Fruit fly (Drosophila melanogaster): Measurements from ENCODE around the gene CG12439.

DNA sequence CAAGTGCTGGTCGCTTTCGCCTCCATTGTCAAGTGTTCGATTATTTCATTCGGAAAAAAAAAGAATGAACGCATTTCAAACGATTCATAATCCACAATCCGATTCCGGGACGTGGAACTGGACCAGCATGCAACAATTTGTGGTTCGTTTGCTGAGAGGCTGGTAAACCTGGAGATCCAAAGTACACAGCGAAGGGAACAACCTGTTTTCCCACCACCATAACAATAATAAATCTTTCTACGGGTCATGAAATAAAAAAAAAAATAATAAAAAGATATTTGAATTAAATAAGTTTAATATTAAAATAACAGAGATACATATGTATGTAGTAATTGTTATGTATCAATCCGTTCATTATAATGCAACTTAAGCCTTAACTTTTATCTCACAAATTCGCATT is 47.5 kb downstream of the CG12439 start:
- TF ChIP-seq pan (optimal IDR thresholded peaks at IDR 0.05) (no peak), usp (GFP tag; optimal IDR thresholded peaks at IDR 0.05) (no peak)
